Worm (Caenorhabditis elegans): ENCODE data around the gene C40C9.3.

- TF ChIP-seq daf-19 (GFP tag; conservative IDR thresholded peaks at IDR 0.05) (no peak), D1046.2 (GFP tag; IDR thresholded peaks at IDR 0.05) (no peak), Y105C5A.15 (GFP tag; IDR thresholded peaks at IDR 0.05) (no peak), ceh-28 (tag; optimal IDR thresholded peaks at IDR 0.05) (no peak), hlh-30 (tag; optimal IDR thresholded peaks at IDR 0.05; ENCODE audit: insufficient read depth) (no peak), gei-8 (GFP tag; optimal IDR thresholded peaks at IDR 0.05) (no peak), F10B5.3 (tag; optimal IDR thresholded peaks at IDR 0.05) (no peak), aha-1 (tag) (no peak), tra-1 (GFP tag; IDR thresholded peaks at IDR 0.05) (no peak), dmd-9 (GFP tag; IDR thresholded peaks at IDR 0.05) (no peak), ama-1 (optimal IDR thresholded peaks at IDR 0.05) (no peak)
Observed at ce11 chrX:13631122-13631672, 16.2 kb upstream of the C40C9.3 start, which contains the start of gene nlg-1.

Data from whole organism, L4 larva.